Fruit fly (Drosophila melanogaster): ENCODE measurements around the gene CG31368.

Gene CG31368

DNA sequence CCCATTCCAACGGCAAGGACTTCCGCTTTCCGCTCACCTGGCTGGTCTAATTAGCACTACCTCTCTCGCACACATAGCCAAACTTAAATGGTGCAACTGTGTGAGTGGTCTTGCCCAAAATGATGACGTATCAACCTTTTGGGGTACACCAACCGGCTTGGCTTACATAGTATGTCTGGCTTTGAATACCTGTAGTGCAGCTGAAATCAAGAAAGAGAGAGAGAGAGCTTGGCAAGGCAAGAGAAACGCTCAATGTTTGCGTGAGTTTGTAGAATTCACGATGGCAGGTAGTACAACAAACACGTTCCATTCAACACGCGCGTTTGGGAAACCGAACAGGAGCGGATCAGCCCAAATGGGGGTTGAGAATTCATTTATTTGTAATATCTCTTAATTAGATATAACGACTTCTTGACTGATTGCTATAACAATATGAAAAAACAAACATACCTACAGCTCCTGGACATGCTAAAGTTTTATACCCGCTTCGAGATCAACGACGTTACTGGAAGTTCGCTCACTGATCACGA, 5.5 kb downstream of the CG31368 start (continued):
- TF ChIP-seq sc (optimal IDR thresholded peaks at IDR 0.05) (no peak), sc (GFP tag; optimal IDR thresholded peaks at IDR 0.05) (no peak), NFAT (GFP tag; IDR thresholded peaks at IDR 0.05) (0 out of 2 replicates have a peak, but pooled peaks have one; percentile 18), seq (GFP tag; IDR thresholded peaks at IDR 0.05) (peak; percentile 28; the same call in 1 of the 2 replicates), Rfx (GFP tag; IDR thresholded peaks at IDR 0.05) (peak; percentile 56), run (tag; optimal IDR thresholded peaks at IDR 0.05) (no peak), CG10543 (GFP tag; optimal IDR thresholded peaks at IDR 0.05) (no peak), CG3281 (GFP tag; optimal IDR thresholded peaks at IDR 0.05) (no peak), CG12659 (GFP tag; optimal IDR thresholded peaks at IDR 0.05) (no peak), lov (optimal IDR thresholded peaks at IDR 0.05) (no peak), lov (GFP tag; IDR thresholded peaks at IDR 0.05) (no peak), CG6813 (GFP tag; optimal IDR thresholded peaks at IDR 0.05) (no peak), CG3163 (GFP tag; optimal IDR thresholded peaks at IDR 0.05) (peak; percentile 0), Max (GFP tag; optimal IDR thresholded peaks at IDR 0.05) (no peak), caup (GFP tag; optimal IDR thresholded peaks at IDR 0.05; ENCODE audit: severe bottlenecking) (no peak), nmo (GFP tag; optimal IDR thresholded peaks at IDR 0.05) (no peak), CG18619 (GFP tag; optimal IDR thresholded peaks at IDR 0.05) (no peak), CG10209 (GFP tag; optimal IDR thresholded peaks at IDR 0.05) (no peak), pita (GFP tag; optimal IDR thresholded peaks at IDR 0.05) (no peak), rib (GFP tag; IDR thresholded peaks at IDR 0.05) (no peak), dysf (GFP tag; IDR thresholded peaks at IDR 0.05) (0 out of 3 replicates have a peak, but pooled peaks have one; percentile 28), shn (GFP tag; optimal IDR thresholded peaks at IDR 0.05) (no peak), nom (GFP tag; optimal IDR thresholded peaks at IDR 0.05) (no peak), ftz-f1 (GFP tag; optimal IDR thresholded peaks at IDR 0.05) (no peak), Doc3 (GFP tag; IDR thresholded peaks at IDR 0.05; ENCODE audit: partially characterized antibody) (0 out of 3 replicates have a peak, but pooled peaks have one; percentile 19), bowl (GFP tag; IDR thresholded peaks at IDR 0.05) (no peak), CG3407 (GFP tag; optimal IDR thresholded peaks at IDR 0.05) (no peak), org-1 (GFP tag; optimal IDR thresholded peaks at IDR 0.05) (no peak), grn (GFP tag; optimal IDR thresholded peaks at IDR 0.05) (no peak), CG2120 (GFP tag; optimal IDR thresholded peaks at IDR 0.05) (no peak), CG17328 (GFP tag; IDR thresholded peaks at IDR 0.05) (0 out of 2 replicates have a peak, but pooled peaks have one; percentile 24), Myb (GFP tag; optimal IDR thresholded peaks at IDR 0.05) (no peak), CG6272 (GFP tag; IDR thresholded peaks at IDR 0.05) (no peak), CG16813 (GFP tag; IDR thresholded peaks at IDR 0.05; ENCODE audit: partially characterized antibody) (peak; percentile 63), dmrt99B (tag; optimal IDR thresholded peaks at IDR 0.05) (no peak), sqz (GFP tag; optimal IDR thresholded peaks at IDR 0.05) (no peak), hb (GFP tag; IDR thresholded peaks at IDR 0.05; ENCODE audit: partially characterized antibody) (0 out of 3 replicates have a peak, but pooled peaks have one; percentile 26), pzg (GFP tag; optimal IDR thresholded peaks at IDR 0.05) (no peak), yki (optimal IDR thresholded peaks at IDR 0.05) (no peak), twi (tag; optimal IDR thresholded peaks at IDR 0.05) (no peak), chm (GFP tag; IDR thresholded peaks at IDR 0.05) (no peak), gro (GFP tag; optimal IDR thresholded peaks at IDR 0.05) (no peak), CG13775 (GFP tag; optimal IDR thresholded peaks at IDR 0.05) (no peak), CG8478 (optimal IDR thresholded peaks at IDR 0.05) (no peak), eyg (GFP tag; optimal IDR thresholded peaks at IDR 0.05) (no peak), Dek (tag; optimal IDR thresholded peaks at IDR 0.05) (no peak), prd (optimal IDR thresholded peaks at IDR 0.05) (no peak), prd (GFP tag; IDR thresholded peaks at IDR 0.05) (peak; percentile 33; the same call in 1 of the 3 replicates), CG3995 (GFP tag; optimal IDR thresholded peaks at IDR 0.05) (peak; percentile 30), Camta (GFP tag; optimal IDR thresholded peaks at IDR 0.05) (peak; percentile 11), CG10267 (tag; optimal IDR thresholded peaks at IDR 0.05) (no peak), CG2116 (GFP tag; optimal IDR thresholded peaks at IDR 0.05) (no peak)

Measured in whole organism, embryonic.